Fruit fly (Drosophila melanogaster) whole organism, embryonic: ENCODE measurements around the gene CG44355.

Experiments
- Bgb ChIP-seq: fragments of 200-800 bp; sonication (Bioruptor generic); IDR thresholded peaks from 2 replicates; pipeline ENCODE4 v1.3.6; 2022; ENCODE audit warnings: missing biosample characterization, missing genetic modification characterization; ENCODE audit not compliant: partially characterized antibody
- Blimp-1 ChIP-seq: fragments of 200-800 bp; sonication (Bioruptor generic); optimal IDR thresholded peaks from 3 replicates; lab custom pipeline; 2018; ENCODE audit warnings: missing biosample characterization, missing genetic modification characterization, mild to moderate bottlenecking, moderate library complexity, missing genetic modification reagents
- CG10321 ChIP-seq: fragments of 200-800 bp; sonication (Bioruptor generic); IDR thresholded peaks from 2 replicates; pipeline ENCODE4 v1.3.6; 2022; ENCODE audit warnings: missing biosample characterization, missing genetic modification characterization
- CG12219 ChIP-seq: fragments of 200-800 bp; sonication (Bioruptor generic); optimal IDR thresholded peaks from 3 replicates; lab custom pipeline; 2018; ENCODE audit warnings: missing biosample characterization, mild to moderate bottlenecking, missing genetic modification characterization
- CG13287 ChIP-seq: fragments of 200-800 bp; sonication (Bioruptor generic); IDR thresholded peaks from 2 replicates; pipeline ENCODE4 v1.3.6; 2022; ENCODE audit warnings: missing biosample characterization, missing genetic modification characterization; ENCODE audit not compliant: partially characterized antibody
- CG1603 ChIP-seq: fragments of 200-800 bp; sonication (Bioruptor generic); optimal IDR thresholded peaks from 2 replicates; lab custom pipeline; 2019; ENCODE audit warnings: missing biosample characterization, mild to moderate bottlenecking, missing genetic modification characterization, moderate library complexity
- CG17361 ChIP-seq: fragments of 200-800 bp; sonication (Bioruptor generic); IDR thresholded peaks from 3 replicates; pipeline ENCODE4 v1.3.6; 2022; ENCODE audit warnings: missing biosample characterization, missing genetic modification characterization
- CG31441 ChIP-seq: fragments of 200-800 bp; sonication (Bioruptor generic); IDR thresholded peaks from 2 replicates; pipeline ENCODE4 v1.3.6; 2022; ENCODE audit warnings: missing biosample characterization, missing genetic modification characterization
- CG32767 ChIP-seq: fragments of 200-800 bp; sonication (Bioruptor generic); IDR thresholded peaks from 2 replicates; pipeline ENCODE4 v1.3.6; 2022; ENCODE audit warnings: missing biosample characterization, missing genetic modification characterization
- CG34376 ChIP-seq: fragments of 200-800 bp; sonication (Bioruptor generic); optimal IDR thresholded peaks from 2 replicates; lab custom pipeline; 2018; ENCODE audit warnings: missing biosample characterization, mild to moderate bottlenecking, missing genetic modification characterization
- CG34422 ChIP-seq: fragments of 200-800 bp; sonication (Bioruptor generic); IDR thresholded peaks from 3 replicates; pipeline ENCODE4 v1.3.6; 2022; ENCODE audit warnings: missing biosample characterization, missing genetic modification characterization
- CG3847 ChIP-seq: fragments of 200-800 bp; sonication (Bioruptor generic); IDR thresholded peaks from 2 replicates; pipeline ENCODE4 v1.3.6; 2022; ENCODE audit warnings: missing biosample characterization, missing genetic modification characterization
- CG42726 ChIP-seq: fragments of 200-800 bp; sonication (Bioruptor generic); IDR thresholded peaks from 2 replicates; pipeline ENCODE4 v1.3.6; 2022; ENCODE audit warnings: missing biosample characterization, missing genetic modification characterization; ENCODE audit not compliant: partially characterized antibody
- CG4617 ChIP-seq: fragments of 200-800 bp; sonication (Bioruptor generic); optimal IDR thresholded peaks from 3 replicates; lab custom pipeline; 2016; ENCODE audit warnings: missing biosample characterization, missing genetic modification characterization, borderline replicate concordance
- CG4707 ChIP-seq: fragments of 200-800 bp; sonication (Bioruptor generic); optimal IDR thresholded peaks from 2 replicates; lab custom pipeline; 2018; ENCODE audit warnings: missing biosample characterization, mild to moderate bottlenecking, missing genetic modification characterization, moderate library complexity
- CG7372 ChIP-seq: fragments of 200-800 bp; sonication (Bioruptor generic); IDR thresholded peaks from 2 replicates; pipeline ENCODE4 v1.3.6; 2022; ENCODE audit warnings: missing biosample characterization, missing genetic modification characterization
- CG7556 ChIP-seq: fragments of 200-800 bp; sonication (Bioruptor generic); optimal IDR thresholded peaks from 2 replicates; lab custom pipeline; 2017; ENCODE audit warnings: missing biosample characterization, mild to moderate bottlenecking, missing genetic modification characterization
- CG8089 ChIP-seq: fragments of 200-800 bp; sonication (Bioruptor generic); optimal IDR thresholded peaks from 3 replicates; lab custom pipeline; 2016; ENCODE audit warnings: missing biosample characterization, missing genetic modification characterization
- CG9797 ChIP-seq: fragments of 200-800 bp; sonication (Bioruptor generic); optimal IDR thresholded peaks from 3 replicates; lab custom pipeline; 2018; ENCODE audit warnings: missing biosample characterization, mild to moderate bottlenecking, missing genetic modification characterization
- CkIIα-i1 ChIP-seq: fragments of 200-800 bp; sonication (Bioruptor generic); IDR thresholded peaks from 2 replicates; pipeline ENCODE4 v1.3.6; 2022; ENCODE audit warnings: missing biosample characterization, missing genetic modification characterization
- Deaf1 ChIP-seq: fragments of 200-800 bp; optimal IDR thresholded peaks from 3 replicates; lab custom pipeline; 2019; ENCODE audit warnings: missing biosample characterization, mild to moderate bottlenecking, missing genetic modification characterization, moderate library complexity
- Dp ChIP-seq: fragments of 200-800 bp; sonication (Bioruptor generic); optimal IDR thresholded peaks from 2 replicates; lab custom pipeline; 2018; ENCODE audit warnings: missing biosample characterization, mild to moderate bottlenecking, missing genetic modification characterization, moderate library complexity
- Drgx ChIP-seq: fragments of 200-800 bp; sonication (Bioruptor generic); IDR thresholded peaks from 2 replicates; pipeline ENCODE4 v1.3.6; 2022; ENCODE audit warnings: missing biosample characterization, missing genetic modification characterization
- E2f2 ChIP-seq: fragments of 200-800 bp; sonication (Bioruptor generic); IDR thresholded peaks from 2 replicates; pipeline ENCODE4 v1.3.6; 2022; ENCODE audit warnings: missing biosample characterization, missing genetic modification characterization
- Elba2 ChIP-seq: fragments of 200-800 bp; sonication (Bioruptor generic); optimal IDR thresholded peaks from 3 replicates; lab custom pipeline; 2016; ENCODE audit warnings: missing biosample characterization, missing genetic modification characterization
- GATAe ChIP-seq: fragments of 200-800 bp; sonication (Bioruptor generic); conservative IDR thresholded peaks from 2 replicates; pipeline ENCODE4 v1.3.6; 2022; ENCODE audit warnings: missing biosample characterization, missing genetic modification characterization
- HLHmδ ChIP-seq: fragments of 200-800 bp; sonication (Bioruptor generic); optimal IDR thresholded peaks from 2 replicates; lab custom pipeline; 2018; ENCODE audit warnings: missing biosample characterization, mild to moderate bottlenecking, missing genetic modification characterization, moderate library complexity
- MBD-R2 ChIP-seq: fragments of 200-800 bp; sonication (Bioruptor generic); IDR thresholded peaks from 2 replicates; pipeline ENCODE4 v1.3.6; 2022; ENCODE audit warnings: missing biosample characterization, missing genetic modification characterization
- MESR4 ChIP-seq: fragments of 200-800 bp; sonication (Bioruptor generic); optimal IDR thresholded peaks from 2 replicates; lab custom pipeline; 2018; ENCODE audit warnings: missing biosample characterization, mild to moderate bottlenecking, missing genetic modification characterization, moderate library complexity
- Med ChIP-seq: fragments of 200-800 bp; sonication (Bioruptor generic); peaks from one replicate; lab custom pipeline; 2016; ENCODE audit warnings: missing biosample characterization, missing genetic modification characterization, mild to moderate bottlenecking, inconsistent platforms, moderate library complexity
- Nf-YA ChIP-seq: fragments of 200-800 bp; sonication (Bioruptor generic); IDR thresholded peaks from 2 replicates; pipeline ENCODE4 v1.3.6; 2022; ENCODE audit warnings: missing biosample characterization, missing genetic modification characterization
- crol ChIP-seq: fragments of 200-800 bp; sonication (Bioruptor generic); IDR thresholded peaks from 2 replicates; pipeline ENCODE4 v1.3.6; 2022; ENCODE audit warnings: missing biosample characterization, missing genetic modification characterization
- crp ChIP-seq, 2 experiments: fragments of 200-800 bp; sonication (Bioruptor generic); optimal IDR thresholded peaks; 2 replicates in 1 of 2; 3 replicates in 1 of 2; lab custom pipeline; 2017; ENCODE audit warnings: missing biosample characterization in 2 of 2, missing genetic modification characterization in 2 of 2, mild to moderate bottlenecking in 1 of 2, moderate library complexity in 1 of 2
- dm ChIP-seq: fragments of 200-800 bp; sonication (Bioruptor generic); optimal IDR thresholded peaks from 3 replicates; lab custom pipeline; 2016; ENCODE audit warnings: missing biosample characterization, missing genetic modification characterization
- dmrt11E ChIP-seq: fragments of 200-800 bp; sonication (Bioruptor generic); optimal IDR thresholded peaks from 3 replicates; lab custom pipeline; 2018; ENCODE audit warnings: missing biosample characterization, mild to moderate bottlenecking, missing genetic modification characterization, moderate library complexity
- dmrt99B ChIP-seq: fragments of 200-800 bp; sonication (Bioruptor generic); optimal IDR thresholded peaks from 2 replicates; lab custom pipeline; 2018; ENCODE audit warnings: missing biosample characterization, mild to moderate bottlenecking, missing genetic modification characterization, moderate library complexity
- gfzf ChIP-seq: fragments of 200-800 bp; sonication (Bioruptor generic); optimal IDR thresholded peaks from 2 replicates; lab custom pipeline; 2016; ENCODE audit warnings: missing biosample characterization, mild to moderate bottlenecking, missing genetic modification characterization, moderate library complexity
- lab ChIP-seq: fragments of 200-800 bp; sonication (Bioruptor generic); optimal IDR thresholded peaks from 3 replicates; lab custom pipeline; 2017; ENCODE audit warnings: missing biosample characterization, missing genetic modification characterization, mild to moderate bottlenecking, moderate library complexity, missing genetic modification reagents
- lilli ChIP-seq: fragments of 200-800 bp; sonication (Bioruptor generic); optimal IDR thresholded peaks from 3 replicates; lab custom pipeline; 2016; ENCODE audit warnings: missing biosample characterization, missing genetic modification characterization
- lov ChIP-seq, 2 experiments: fragments of 200-800 bp in 1 of 2; fragments of >200 bp in 1 of 2; sonication (Bioruptor generic) in 1 of 2; IDR thresholded peaks in 1 of 2; optimal IDR thresholded peaks in 1 of 2; 2 replicates in 1 of 2; 3 replicates in 1 of 2; pipeline versions ENCODE4 v1.3.6 to Lab custom; 2017 to 2022; ENCODE audit warnings: missing biosample characterization in 1 of 2, missing genetic modification characterization in 1 of 2
- nerfin-1 ChIP-seq: fragments of 200-800 bp; sonication (Bioruptor generic); optimal IDR thresholded peaks from 3 replicates; lab custom pipeline; 2019; ENCODE audit warnings: missing biosample characterization, mild to moderate bottlenecking, missing genetic modification characterization, moderate library complexity
- pzg ChIP-seq: fragments of 200-800 bp; sonication (Bioruptor generic); optimal IDR thresholded peaks from 3 replicates; lab custom pipeline; 2018; ENCODE audit warnings: missing biosample characterization, mild to moderate bottlenecking, missing genetic modification characterization, moderate library complexity
- sd ChIP-seq: fragments of 200-800 bp; sonication (Bioruptor generic); optimal IDR thresholded peaks from 3 replicates; lab custom pipeline; 2018; ENCODE audit warnings: missing biosample characterization, mild to moderate bottlenecking, missing genetic modification characterization, moderate library complexity
- sob ChIP-seq: fragments of 200-800 bp; sonication (Bioruptor generic); IDR thresholded peaks from 2 replicates; pipeline ENCODE4 v1.3.6; 2022; ENCODE audit warnings: missing biosample characterization, missing genetic modification characterization
- sqz ChIP-seq: fragments of 200-800 bp; sonication (Bioruptor generic); optimal IDR thresholded peaks from 3 replicates; lab custom pipeline; 2018; ENCODE audit warnings: missing biosample characterization, mild to moderate bottlenecking, missing genetic modification characterization
- stc ChIP-seq: fragments of 200-800 bp; sonication (Bioruptor generic); IDR thresholded peaks from 2 replicates; pipeline ENCODE4 v1.3.6; 2022; ENCODE audit warnings: missing biosample characterization, missing genetic modification characterization
- tll ChIP-seq, 2 experiments: fragments of 200-800 bp in 1 of 2; fragments of >200 bp in 1 of 2; sonication (Bioruptor generic) in 1 of 2; optimal IDR thresholded peaks; 2 replicates each; lab custom pipeline; 2017 to 2019; ENCODE audit warnings: missing biosample characterization in 2 of 2, missing genetic modification characterization in 2 of 2, mild to moderate bottlenecking in 1 of 2, moderate library complexity in 1 of 2
- twi ChIP-seq: fragments of 200-800 bp; optimal IDR thresholded peaks from 2 replicates; lab custom pipeline; 2019; ENCODE audit warnings: missing biosample characterization, mild to moderate bottlenecking, missing genetic modification characterization, moderate library complexity
- unpg ChIP-seq: fragments of 200-800 bp; sonication (Bioruptor generic); optimal IDR thresholded peaks from 3 replicates; lab custom pipeline; 2018; ENCODE audit warnings: missing biosample characterization, mild to moderate bottlenecking, missing genetic modification characterization, moderate library complexity

Gene CG44355

dm6 chr3L:12267332-12267914, 43.2 kb upstream of the CG44355 start, which contains the start of gene CG32100:
TSS of gene CG32100 (plus strand) at chr3L:12267528.
- TF ChIP-seq tll (GFP tag; optimal IDR thresholded peaks at IDR 0.05; lab: Kevin White, UChicago) (no peak), unpg (no peak), CG8089 (no peak), CG13287 (GFP tag; lab: Robert Waterston, UW) (peak; percentile 37; the same call in 1 of the 2 replicates), dm (GFP tag; lab: Kevin White, UChicago) (no peak), CG32767 (peak; percentile 54), CG10321 (no peak), dmrt11E (tag; lab: Kevin White, UChicago) (no peak), CG4707 (GFP tag; lab: Kevin White, UChicago) (no peak), HLHmδ (GFP tag; lab: Kevin White, UChicago) (no peak), MBD-R2 (peak; percentile 45), CG9797 (peak; percentile 67), Med (GFP tag; lab: Kevin White, UChicago) (peak; percentile 46), gfzf (peak; percentile 84), CG4617 (GFP tag; lab: Kevin White, UChicago) (peak; percentile 27), E2f2 (GFP tag; lab: Robert Waterston, UW) (peak; percentile 95), Nf-YA (0 out of 2 replicates have a peak, but pooled peaks have one; percentile 9), CG7372 (no peak), CG34422 (GFP tag; lab: Robert Waterston, UW) (no peak; the same call in 2 of the 3 replicates), Bgb (GFP tag; lab: Robert Waterston, UW) (0 out of 2 replicates have a peak, but pooled peaks have one; percentile 23), CG3847 (GFP tag; lab: Robert Waterston, UW) (no peak), GATAe (GFP tag; lab: Robert Waterston, UW) (no peak), MESR4 (GFP tag; lab: Kevin White, UChicago) (peak; percentile 69), sqz (peak; percentile 83), nerfin-1 (tag; lab: Kevin White, UChicago) (peak; percentile 84), Dp (GFP tag; lab: Kevin White, UChicago) (peak; percentile 92), CG42726 (peak; percentile 35; the same call in 1 of the 2 replicates), lov (optimal IDR thresholded peaks at IDR 0.05; lab: Kevin White, UChicago) (no peak), lov (GFP tag; IDR thresholded peaks at IDR 0.05; lab: Robert Waterston, UW) (no peak), crp (GFP tag; optimal IDR thresholded peaks at IDR 0.05; lab: Kevin White, UChicago) (peak; percentile 47 to 91), Elba2 (GFP tag; lab: Kevin White, UChicago) (no peak), sd (peak; percentile 79), crol (GFP tag; lab: Robert Waterston, UW) (no peak), CG1603 (tag; lab: Kevin White, UChicago) (peak; percentile 40), pzg (peak; percentile 60), Drgx (no peak)

- no peak for TF ChIP-seq stc
- 0 out of 2 replicates have a peak, but pooled peaks have one; percentile 35 for TF ChIP-seq CG32767
- TF ChIP-seq MBD-R2, result peak; percentile 14; the same call in 1 of the 2 replicates
- no peak for TF ChIP-seq twi (tag; lab: Kevin White, UChicago)
- TF ChIP-seq sob (GFP tag; lab: Robert Waterston, UW), result peak; percentile 46; the same call in 1 of the 2 replicates
- no peak for TF ChIP-seq CkIIα-i1 (GFP tag; lab: Robert Waterston, UW)
- TF ChIP-seq CG17361 (GFP tag; lab: Robert Waterston, UW), result peak; percentile 43; the same call in 1 of the 3 replicates
- peak; percentile 31 for TF ChIP-seq CG34376
- TF ChIP-seq CG31441 (GFP tag; lab: Robert Waterston, UW), result 0 out of 2 replicates have a peak, but pooled peaks have one; percentile 25
- peak; percentile 21 for TF ChIP-seq Blimp-1 (GFP tag; lab: Kevin White, UChicago)
- TF ChIP-seq CG12219 (GFP tag; lab: Kevin White, UChicago), result no peak
- TF ChIP-seq Deaf1, result peak; percentile 22
- TF ChIP-seq lab (GFP tag; lab: Kevin White, UChicago), result peak; percentile 79
- TF ChIP-seq CG7556 (GFP tag; lab: Kevin White, UChicago), result peak; percentile 55
- TF ChIP-seq dmrt99B (tag; lab: Kevin White, UChicago), result peak; percentile 51
- TF ChIP-seq lilli (GFP tag; lab: Kevin White, UChicago), result no peak
These were observed 40.7 kb upstream of the CG44355 start for dm6 chr3L:12269867-12270266.
